Worm (Caenorhabditis elegans) whole organism, late embryonic: ENCODE measurements around the gene F22B5.5.

Experiments used
- K09A11.1 ChIP-seq: sonication (generic microtip); optimal IDR thresholded peaks from 2 replicates; lab custom pipeline; 2017; ENCODE audit warnings: antibody characterized with exemption, mild to moderate bottlenecking, missing genetic modification characterization, missing compliant biosample characterization; ENCODE audit not compliant: insufficient read depth
- ahr-1 ChIP-seq: sonication (generic microtip); optimal IDR thresholded peaks from 2 replicates; lab custom pipeline; 2016; ENCODE audit warnings: missing genetic modification characterization, missing compliant biosample characterization
- ceh-14 ChIP-seq: sonication (generic microtip); optimal IDR thresholded peaks from 2 replicates; lab custom pipeline; 2016; ENCODE audit warnings: missing genotype, missing genetic modification characterization, missing compliant biosample characterization
- ceh-22 ChIP-seq: sonication (generic microtip); optimal IDR thresholded peaks from 2 replicates; lab custom pipeline; 2017; ENCODE audit warnings: missing biosample characterization, missing genetic modification characterization
- dmd-4 ChIP-seq: sonication (generic microtip); optimal IDR thresholded peaks from 2 replicates; lab custom pipeline; 2016; ENCODE audit warnings: borderline replicate concordance, missing genetic modification characterization, missing compliant biosample characterization
- elt-2 ChIP-seq: sonication (generic microtip); optimal IDR thresholded peaks from 2 replicates; lab custom pipeline; 2016; ENCODE audit warnings: missing genetic modification reagents, missing genetic modification characterization, missing compliant biosample characterization
- gmeb-2 ChIP-seq: sonication (generic microtip); optimal IDR thresholded peaks from 2 replicates; lab custom pipeline; 2016; ENCODE audit warnings: missing genetic modification characterization, inconsistent platforms, missing compliant biosample characterization
- nfya-1 ChIP-seq: sonication (generic microtip); optimal IDR thresholded peaks from 2 replicates; lab custom pipeline; 2017; ENCODE audit warnings: missing genetic modification characterization, mild to moderate bottlenecking, missing compliant biosample characterization, antibody characterized with exemption, moderate library complexity
- pag-3 ChIP-seq: sonication (generic microtip); optimal IDR thresholded peaks from 2 replicates; lab custom pipeline; 2016; ENCODE audit warnings: missing compliant biosample characterization, missing genetic modification characterization, borderline replicate concordance
- pqm-1 ChIP-seq: sonication (generic microtip); optimal IDR thresholded peaks from 2 replicates; lab custom pipeline; 2016; ENCODE audit warnings: missing genetic modification characterization, missing compliant biosample characterization
- syd-9 ChIP-seq: sonication (generic microtip); optimal IDR thresholded peaks from 2 replicates; lab custom pipeline; 2016; ENCODE audit warnings: mild to moderate bottlenecking, missing genetic modification characterization, moderate library complexity, missing compliant biosample characterization
- tbx-2 ChIP-seq: sonication (generic microtip); optimal IDR thresholded peaks from 2 replicates; lab custom pipeline; 2016; ENCODE audit warnings: missing genetic modification characterization, missing compliant biosample characterization
- tbx-7 ChIP-seq: sonication (generic microtip); optimal IDR thresholded peaks from 2 replicates; lab custom pipeline; 2016; ENCODE audit warnings: missing genotype, missing genetic modification characterization, missing compliant biosample characterization
- zip-5 ChIP-seq: sonication (generic microtip); optimal IDR thresholded peaks from 2 replicates; lab custom pipeline; 2016; ENCODE audit warnings: missing genetic modification characterization, missing compliant biosample characterization

- TF ChIP-seq tbx-2 (tag; lab: Kevin White, UChicago), result no peak
- TF ChIP-seq zip-5 (tag; lab: Kevin White, UChicago), result no peak
- TF ChIP-seq pag-3 (tag; lab: Kevin White, UChicago), result no peak
- no peak for TF ChIP-seq syd-9 (tag; lab: Kevin White, UChicago)
- TF ChIP-seq tbx-7 (tag; lab: Kevin White, UChicago), result no peak
- TF ChIP-seq gmeb-2 (tag; lab: Kevin White, UChicago), result no peak
- no peak for TF ChIP-seq dmd-4 (tag; lab: Kevin White, UChicago)
- TF ChIP-seq nfya-1 (tag; lab: Kevin White, UChicago), result no peak
- TF ChIP-seq ahr-1 (tag; lab: Kevin White, UChicago), result no peak
- TF ChIP-seq elt-2 (tag; lab: Kevin White, UChicago), result no peak
- no peak for TF ChIP-seq K09A11.1 (tag; lab: Kevin White, UChicago)
- no peak for TF ChIP-seq ceh-14 (tag; lab: Kevin White, UChicago)
- TF ChIP-seq pqm-1, result no peak
- TF ChIP-seq ceh-22 (tag; lab: Kevin White, UChicago), result no peak
These were observed 25.2 kb downstream of the F22B5.5 start for ce11 chrII:8428947-8429919.
